ENCODE assay signal across 3 worm cellular contexts in the genomic region with DNA sequence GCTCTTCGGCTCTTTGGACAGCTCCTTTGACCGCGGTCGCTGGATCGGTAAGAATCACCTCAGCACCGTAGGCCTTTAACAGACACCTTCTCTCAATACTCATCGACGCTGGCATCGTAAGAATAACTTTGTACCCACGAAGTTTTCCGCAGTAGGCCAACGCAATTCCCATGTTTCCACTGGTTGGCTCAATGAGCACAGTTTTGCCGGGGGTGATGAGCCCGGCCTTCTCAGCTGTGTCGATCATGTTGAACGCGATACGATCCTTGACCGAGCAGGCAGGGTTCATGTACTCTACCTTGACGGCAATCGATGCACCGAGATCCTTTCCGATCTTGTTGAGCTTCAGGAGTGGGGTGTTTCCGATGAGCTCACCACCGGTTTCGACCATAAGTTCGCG.
TF ChIP-seq lines count a peak whose summit lies in the region.

No protein-coding gene starts in this region.

TF ChIP-seq in whole organism, L3 larva, 47 proteins besides CTCF, POLR2A, EP300 and RAD21:
- TF ChIP-seq ama-1 (optimal IDR thresholded peaks at IDR 0.05; lab: Kevin White, UChicago) (peak; percentile 53), elt-1 (tag; optimal IDR thresholded peaks at IDR 0.05; lab: Kevin White, UChicago) (no peak)

TF ChIP-seq in whole organism, L4 larva, 104 proteins besides CTCF, POLR2A, EP300 and RAD21:
- TF ChIP-seq dmd-6 (GFP tag; IDR thresholded peaks at IDR 0.05; lab: Robert Waterston, UW), result no peak
- 0 out of 2 replicates have a peak, but pooled peaks have one; percentile 8 for TF ChIP-seq egl-43 (GFP tag; IDR thresholded peaks at IDR 0.05; lab: Robert Waterston, UW)
- peak; percentile 34; the same call in 1 of the 2 replicates for TF ChIP-seq set-16 (GFP tag; IDR thresholded peaks at IDR 0.05; lab: Robert Waterston, UW)
- TF ChIP-seq aha-1 (tag; lab: Kevin White, UChicago), result peak; percentile 33
- TF ChIP-seq lim-7 (GFP tag; IDR thresholded peaks at IDR 0.05; lab: Robert Waterston, UW), result no peak
- TF ChIP-seq ZK546.5 (tag; optimal IDR thresholded peaks at IDR 0.05; lab: Kevin White, UChicago), result no peak
- TF ChIP-seq zfp-3 (GFP tag; conservative IDR thresholded peaks at IDR 0.05; lab: Robert Waterston, UW), result no peak

TF ChIP-seq in whole organism, young adult, 124 proteins besides CTCF, POLR2A, EP300 and RAD21:
- 0 out of 2 replicates have a peak, but pooled peaks have one; percentile 12 for TF ChIP-seq mcd-1 (GFP tag; IDR thresholded peaks at IDR 0.05; lab: Robert Waterston, UW)
- TF ChIP-seq F22D6.2 (tag; optimal IDR thresholded peaks at IDR 0.05; lab: Kevin White, UChicago), result no peak
- no peak for TF ChIP-seq Y53F4B.3 (GFP tag; IDR thresholded peaks at IDR 0.05; lab: Robert Waterston, UW)
- peak; percentile 31 for TF ChIP-seq ama-1 (optimal IDR thresholded peaks at IDR 0.05; lab: Kevin White, UChicago)
- no peak for TF ChIP-seq ama-1 (GFP tag; optimal IDR thresholded peaks at IDR 0.05; lab: Kevin White, UChicago)
- TF ChIP-seq nfyb-1 (GFP tag; IDR thresholded peaks at IDR 0.05; lab: Robert Waterston, UW), result 0 out of 2 replicates have a peak, but pooled peaks have one; percentile 39
- TF ChIP-seq him-1 (tag; optimal IDR thresholded peaks at IDR 0.05; lab: Kevin White, UChicago), result no peak
- TF ChIP-seq lin-26 (GFP tag; IDR thresholded peaks at IDR 0.05; lab: Robert Waterston, UW), result peak; percentile 57; the same call in 1 of the 2 replicates
- peak; percentile 52; the same call in 1 of the 2 replicates for TF ChIP-seq zfh-2 (GFP tag; conservative IDR thresholded peaks at IDR 0.05; lab: Robert Waterston, UW)
- TF ChIP-seq chd-7 (tag; optimal IDR thresholded peaks at IDR 0.05; lab: Kevin White, UChicago), result peak; percentile 18
- 0 out of 2 replicates have a peak, but pooled peaks have one; percentile 11 for TF ChIP-seq ekl-4 (GFP tag; IDR thresholded peaks at IDR 0.05; lab: Robert Waterston, UW)
